Worm (Caenorhabditis elegans) whole organism, young adult: Measurements from ENCODE around the gene W03F8.6.

Experiments used
- F49E8.2 ChIP-seq: sonication (generic microtip); optimal IDR thresholded peaks from 3 replicates; lab custom pipeline; 2017; ENCODE audit warnings: missing genetic modification characterization, mild to moderate bottlenecking, missing compliant biosample characterization, antibody characterized with exemption, moderate library complexity; ENCODE audit not compliant: insufficient read depth
- ZK185.1 ChIP-seq: sonication (generic microtip); optimal IDR thresholded peaks from 2 replicates; lab custom pipeline; 2016; ENCODE audit warnings: mild to moderate bottlenecking, missing genetic modification characterization, missing compliant biosample characterization; ENCODE audit not compliant: poor library complexity, severe bottlenecking
- bed-2 ChIP-seq: fragments of 200-800 bp; sonication (Bioruptor generic); IDR thresholded peaks from 2 replicates; pipeline ENCODE4 v1.3.6; 2022; ENCODE audit warnings: missing genetic modification reagents, missing genetic modification characterization, missing compliant biosample characterization
- madf-6 ChIP-seq: fragments of 200-800 bp; sonication (Bioruptor generic); IDR thresholded peaks from 2 replicates; pipeline ENCODE4 v1.3.6; 2022; ENCODE audit warnings: missing genetic modification reagents, missing genetic modification characterization, missing compliant biosample characterization
- mxl-1 ChIP-seq: sonication (generic microtip); optimal IDR thresholded peaks from 2 replicates; lab custom pipeline; 2016; ENCODE audit warnings: missing genetic modification characterization, missing compliant biosample characterization
- unc-62 ChIP-seq: fragments of 150-350 bp; optimal IDR thresholded peaks from 2 replicates; lab custom pipeline; 2014; ENCODE audit warnings: missing biosample characterization, missing genetic modification reagents, missing genetic modification characterization

ce11 chrIV:5152391-5152790, 34.0 kb downstream of the W03F8.6 start, which contains the start of gene soc-2:
- no peak for TF ChIP-seq F49E8.2 (tag; lab: Kevin White, UChicago)
- TF ChIP-seq mxl-1 (tag; lab: Kevin White, UChicago): no peak
- TF ChIP-seq madf-6 (GFP tag; lab: Robert Waterston, UW): no peak
- no peak for TF ChIP-seq bed-2 (GFP tag; lab: Robert Waterston, UW)
- no peak for TF ChIP-seq ZK185.1 (tag; lab: Kevin White, UChicago)
- no peak for TF ChIP-seq unc-62 (GFP tag; lab: Kevin White, UChicago)
